Worm (Caenorhabditis elegans) whole organism, L3 larva: Measurements from ENCODE around the gene ucp-4.
A peak's percentile ranks its signal among the peaks of the same experiment; 100 is the strongest.

Experiments
- elt-3 ChIP-seq, 3 experiments: fragments of 150-350 bp in 1 of 3; sonication (generic microtip) in 2 of 3; optimal IDR thresholded peaks; 2 replicates in 2 of 3; 4 replicates in 1 of 3; lab custom pipeline; 2014 to 2017; ENCODE audit warnings: missing biosample characterization in 3 of 3, missing genetic modification characterization in 3 of 3
- eor-1 ChIP-seq, 2 experiments: fragments of 150-350 bp; optimal IDR thresholded peaks; 2 replicates each; lab custom pipeline; 2014 to 2018; ENCODE audit warnings: missing biosample characterization in 2 of 2, missing genetic modification characterization in 2 of 2
- fkh-10 ChIP-seq: sonication (generic microtip); optimal IDR thresholded peaks from 2 replicates; lab custom pipeline; 2017; ENCODE audit warnings: missing biosample characterization, missing genetic modification reagents, missing genetic modification characterization
- lin-15B ChIP-seq: fragments of 150-350 bp; optimal IDR thresholded peaks from 2 replicates; lab custom pipeline; 2014; ENCODE audit warnings: missing biosample characterization, missing genetic modification characterization
- nhr-11 ChIP-seq: fragments of 150-350 bp; optimal IDR thresholded peaks from 2 replicates; lab custom pipeline; 2014; ENCODE audit warnings: missing biosample characterization, missing genetic modification characterization
- nhr-12 ChIP-seq: fragments of 150-350 bp; optimal IDR thresholded peaks from 2 replicates; lab custom pipeline; 2014; ENCODE audit warnings: missing biosample characterization, missing genetic modification characterization
- nhr-28 ChIP-seq: fragments of 150-350 bp; optimal IDR thresholded peaks from 2 replicates; lab custom pipeline; 2014; ENCODE audit warnings: missing biosample characterization, missing genetic modification characterization
- nhr-76 ChIP-seq: fragments of 150-350 bp; sonication (generic microtip); optimal IDR thresholded peaks from 5 replicates; lab custom pipeline; 2014; ENCODE audit warnings: missing biosample characterization, missing genetic modification characterization
- pha-4 ChIP-seq: fragments of 150-350 bp; optimal IDR thresholded peaks from 2 replicates; lab custom pipeline; 2014; ENCODE audit warnings: missing biosample characterization, missing genetic modification reagents, missing genetic modification characterization
- pqm-1 ChIP-seq: fragments of 150-350 bp; optimal IDR thresholded peaks from 2 replicates; lab custom pipeline; 2017; ENCODE audit warnings: missing biosample characterization, missing genetic modification characterization, inconsistent platforms
- skn-1 ChIP-seq: fragments of 150-350 bp; optimal IDR thresholded peaks from 2 replicates; lab custom pipeline; 2014; ENCODE audit warnings: missing biosample characterization, missing genetic modification characterization

DNA sequence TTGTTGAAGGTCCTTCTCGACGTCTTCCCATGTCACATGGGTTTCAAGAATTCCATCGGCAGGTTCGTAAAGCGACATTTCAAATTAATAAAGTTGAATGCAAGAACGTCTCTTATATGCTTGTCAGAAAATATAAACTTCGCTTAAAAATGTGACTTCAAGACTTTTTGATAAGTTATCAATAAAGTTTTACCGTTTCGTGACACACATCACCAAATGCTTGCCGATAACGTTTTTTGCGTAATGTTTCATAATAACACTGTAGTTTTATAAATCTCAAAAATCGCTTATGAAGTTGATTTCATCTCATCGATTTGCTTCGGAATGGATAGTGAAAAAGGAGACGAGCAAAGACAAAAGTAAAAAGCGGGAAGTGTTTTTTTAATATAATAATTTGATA is 39.4 kb downstream of the ucp-4 start, which contains the start of gene E02C12.8:
- TF ChIP-seq pha-4 (tag; lab: Kevin White, UChicago) (no peak), elt-3 (tag; optimal IDR thresholded peaks at IDR 0.05; lab: Kevin White, UChicago) (no peak), nhr-28 (tag; lab: Kevin White, UChicago) (no peak), lin-15B (tag; lab: Kevin White, UChicago) (no peak), nhr-11 (tag; lab: Kevin White, UChicago) (no peak), nhr-12 (tag; lab: Kevin White, UChicago) (no peak), eor-1 (tag; optimal IDR thresholded peaks at IDR 0.05; lab: Kevin White, UChicago) (no peak), nhr-76 (no peak), pqm-1 (peak; percentile 75), skn-1 (no peak), fkh-10 (GFP tag; lab: Kevin White, UChicago) (no peak)
